Worm (Caenorhabditis elegans) whole organism, L4 larva: Measurements from ENCODE around the gene Y46H3D.1.
"Not testable (repeated sequence)": the region's sequence is repeated elsewhere in the genome, so short reads cannot be mapped to it uniquely, and the experiment has no call there.

Experiments used
- F49E8.2 ChIP-seq: sonication (generic microtip); optimal IDR thresholded peaks from 2 replicates; lab custom pipeline; 2016; ENCODE audit warnings: missing compliant biosample characterization, mild to moderate bottlenecking, missing genetic modification characterization, borderline replicate concordance
- Y5F2A.4 ChIP-seq: fragments of 200-800 bp; sonication (Bioruptor generic); optimal IDR thresholded peaks from 2 replicates; lab custom pipeline; 2018; ENCODE audit warnings: mild to moderate bottlenecking, missing genetic modification characterization, missing compliant biosample characterization
- fos-1 ChIP-seq: fragments of 150-350 bp; optimal IDR thresholded peaks from 2 replicates; lab custom pipeline; 2014; ENCODE audit warnings: missing biosample characterization, missing genetic modification characterization

Gene Y46H3D.1

DNA sequence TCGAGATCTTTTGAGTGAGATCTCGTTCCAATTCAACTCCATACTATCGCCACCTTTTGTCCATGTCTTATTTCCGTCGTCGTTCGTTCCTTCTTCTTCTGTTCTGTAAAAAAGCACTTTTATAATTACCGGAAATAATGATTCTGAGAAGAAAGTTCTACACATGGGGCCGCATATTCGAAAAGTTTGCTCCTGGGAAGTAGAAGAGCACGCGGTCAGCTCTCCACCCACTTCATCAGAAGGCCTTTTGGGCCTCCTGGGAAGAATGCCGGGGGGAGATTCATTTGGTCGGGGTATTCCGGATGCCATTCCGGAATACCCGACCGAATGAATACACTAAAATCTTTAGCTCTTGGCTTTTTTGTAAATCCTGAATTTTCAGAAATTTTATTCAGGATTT lies 50.2 kb downstream of the Y46H3D.1 start, which contains the start of gene Y46H3C.5:
Y46H3C.5 (minus strand) TSS at position 2 of the 400 bp plus-strand sequence.
- not testable (repeated sequence) for TF ChIP-seq F49E8.2 (tag; lab: Kevin White, UChicago); fos-1 (tag; lab: Kevin White, UChicago); Y5F2A.4
